Fruit fly (Drosophila melanogaster) whole organism, embryonic: ENCODE data around the gene Ugt35E2.

Experiments
- B-H1 ChIP-seq: fragments of 200-800 bp; sonication (Bioruptor generic); IDR thresholded peaks from 3 replicates; pipeline ENCODE4 v1.3.6; 2022; ENCODE audit warnings: missing biosample characterization, missing genetic modification characterization
- CG10267 ChIP-seq: fragments of 200-800 bp; sonication (Bioruptor generic); optimal IDR thresholded peaks from 2 replicates; lab custom pipeline; 2018; ENCODE audit warnings: missing biosample characterization, mild to moderate bottlenecking, missing genetic modification characterization, moderate library complexity
- CG11085 ChIP-seq: fragments of 200-800 bp; sonication (Bioruptor generic); IDR thresholded peaks from 2 replicates; pipeline ENCODE4 v1.3.6; 2022; ENCODE audit warnings: missing biosample characterization, missing genetic modification characterization
- CG12071 ChIP-seq: fragments of 200-800 bp; sonication (Bioruptor generic); optimal IDR thresholded peaks from 3 replicates; lab custom pipeline; 2018; ENCODE audit warnings: missing biosample characterization, mild to moderate bottlenecking, missing genetic modification characterization
- CG13123 ChIP-seq: fragments of 200-800 bp; sonication (Bioruptor generic); optimal IDR thresholded peaks from 2 replicates; lab custom pipeline; 2016; ENCODE audit warnings: missing biosample characterization, missing genetic modification characterization
- CG13894 ChIP-seq: fragments of 200-800 bp; sonication (Bioruptor generic); optimal IDR thresholded peaks from 3 replicates; lab custom pipeline; 2018; ENCODE audit warnings: missing biosample characterization, mild to moderate bottlenecking, missing genetic modification characterization, moderate library complexity
- CG16813 ChIP-seq: fragments of 200-800 bp; sonication (Bioruptor generic); IDR thresholded peaks from 3 replicates; pipeline ENCODE4 v1.3.6; 2022; ENCODE audit warnings: missing biosample characterization, missing genetic modification characterization; ENCODE audit not compliant: partially characterized antibody
- CG2199 ChIP-seq: fragments of 200-800 bp; sonication (Bioruptor generic); IDR thresholded peaks from 3 replicates; pipeline ENCODE4 v1.3.6; 2022; ENCODE audit warnings: missing biosample characterization, missing genetic modification characterization
- CG2889 ChIP-seq: fragments of 200-800 bp; sonication (Bioruptor generic); IDR thresholded peaks from 3 replicates; pipeline ENCODE4 v1.3.6; 2022; ENCODE audit warnings: missing biosample characterization, missing genetic modification characterization
- CG30403 ChIP-seq: fragments of 200-800 bp; sonication (Bioruptor generic); optimal IDR thresholded peaks from 3 replicates; lab custom pipeline; 2016; ENCODE audit warnings: missing biosample characterization, missing genetic modification characterization
- CG31224 ChIP-seq: fragments of 200-800 bp; sonication (Bioruptor generic); IDR thresholded peaks from 2 replicates; pipeline ENCODE4 v1.3.6; 2022; ENCODE audit warnings: missing biosample characterization, missing genetic modification characterization
- CG34224 ChIP-seq: fragments of 200-800 bp; sonication (Bioruptor generic); IDR thresholded peaks from 3 replicates; pipeline ENCODE4 v1.3.6; 2022; ENCODE audit warnings: missing biosample characterization, missing genetic modification characterization; ENCODE audit not compliant: partially characterized antibody
- CG3726 ChIP-seq: fragments of 200-800 bp; sonication (Bioruptor generic); IDR thresholded peaks from 3 replicates; pipeline ENCODE4, ENCODE4 v1.3.6; 2022; ENCODE audit warnings: missing biosample characterization, missing genetic modification characterization
- CG43689 ChIP-seq: fragments of 200-800 bp; sonication (Bioruptor generic); IDR thresholded peaks from 2 replicates; pipeline ENCODE4 v1.3.6; 2022; ENCODE audit warnings: missing biosample characterization, missing genetic modification characterization
- CG5180 ChIP-seq: fragments of 200-800 bp; sonication (Bioruptor generic); optimal IDR thresholded peaks from 3 replicates; lab custom pipeline; 2017; ENCODE audit warnings: missing biosample characterization, missing genetic modification characterization, mild to moderate bottlenecking, moderate library complexity, missing genetic modification reagents
- CG5953 ChIP-seq: fragments of 200-800 bp; sonication (Bioruptor generic); IDR thresholded peaks from 2 replicates; pipeline ENCODE4 v1.3.6; 2022; ENCODE audit warnings: missing biosample characterization, missing genetic modification characterization
- CG6813 ChIP-seq: fragments of 200-800 bp; sonication (Bioruptor generic); optimal IDR thresholded peaks from 2 replicates; lab custom pipeline; 2017; ENCODE audit warnings: missing biosample characterization, missing genetic modification characterization, mild to moderate bottlenecking, moderate library complexity, missing genetic modification reagents
- CG7372 ChIP-seq: fragments of 200-800 bp; sonication (Bioruptor generic); IDR thresholded peaks from 2 replicates; pipeline ENCODE4 v1.3.6; 2022; ENCODE audit warnings: missing biosample characterization, missing genetic modification characterization
- CG7839 ChIP-seq: fragments of 200-800 bp; sonication (Bioruptor generic); optimal IDR thresholded peaks from 3 replicates; lab custom pipeline; 2018; ENCODE audit warnings: missing biosample characterization, mild to moderate bottlenecking, missing genetic modification characterization, moderate library complexity
- CG8478 ChIP-seq: fragments of >200 bp; optimal IDR thresholded peaks from 2 replicates; lab custom pipeline; 2018
- CG9817 ChIP-seq: fragments of 200-800 bp; sonication (Bioruptor generic); optimal IDR thresholded peaks from 2 replicates; lab custom pipeline; 2018; ENCODE audit warnings: missing biosample characterization, mild to moderate bottlenecking, missing genetic modification characterization, moderate library complexity
- Dref ChIP-seq: fragments of 200-800 bp; sonication (Bioruptor generic); IDR thresholded peaks from 2 replicates; pipeline ENCODE4 v1.3.6; 2022; ENCODE audit warnings: missing biosample characterization, missing genetic modification characterization
- Elba2 ChIP-seq: fragments of 200-800 bp; sonication (Bioruptor generic); optimal IDR thresholded peaks from 3 replicates; lab custom pipeline; 2016; ENCODE audit warnings: missing biosample characterization, missing genetic modification characterization
- Ets97D ChIP-seq: fragments of 200-800 bp; sonication (Bioruptor generic); optimal IDR thresholded peaks from 3 replicates; lab custom pipeline; 2016; ENCODE audit warnings: missing biosample characterization, missing genetic modification characterization
- GATAe ChIP-seq: fragments of 200-800 bp; sonication (Bioruptor generic); conservative IDR thresholded peaks from 2 replicates; pipeline ENCODE4 v1.3.6; 2022; ENCODE audit warnings: missing biosample characterization, missing genetic modification characterization
- Hand ChIP-seq: fragments of 200-800 bp; sonication (Bioruptor generic); optimal IDR thresholded peaks from 2 replicates; lab custom pipeline; 2017; ENCODE audit warnings: mild to moderate bottlenecking, missing biosample characterization, missing genetic modification reagents, missing genetic modification characterization
- HmgZ ChIP-seq: fragments of 200-800 bp; sonication (Bioruptor generic); optimal IDR thresholded peaks from 2 replicates; lab custom pipeline; 2018; ENCODE audit warnings: missing biosample characterization, mild to moderate bottlenecking, missing genetic modification characterization
- Jarid2 ChIP-seq: fragments of 200-800 bp; sonication (Bioruptor generic); optimal IDR thresholded peaks from 3 replicates; lab custom pipeline; 2017; ENCODE audit warnings: mild to moderate bottlenecking, missing biosample characterization, missing genetic modification reagents, missing genetic modification characterization
- Kr ChIP-seq: fragments of 200-800 bp; sonication (Bioruptor generic); optimal IDR thresholded peaks from 2 replicates; lab custom pipeline; 2017; ENCODE audit warnings: missing biosample characterization, mild to moderate bottlenecking, missing genetic modification characterization
- Mrtf ChIP-seq: fragments of 200-800 bp; sonication (Bioruptor generic); IDR thresholded peaks from 3 replicates; pipeline ENCODE4 v1.3.6; 2022; ENCODE audit warnings: missing biosample characterization, missing genetic modification characterization
- NfI ChIP-seq: fragments of 200-800 bp; sonication (Bioruptor generic); optimal IDR thresholded peaks from 3 replicates; lab custom pipeline; 2018; ENCODE audit warnings: missing biosample characterization, mild to moderate bottlenecking, missing genetic modification characterization, moderate library complexity
- Oaz ChIP-seq: fragments of 200-800 bp; sonication (Bioruptor generic); IDR thresholded peaks from 2 replicates; pipeline ENCODE4 v1.3.6; 2022; ENCODE audit warnings: missing biosample characterization, missing genetic modification characterization
- Poxn ChIP-seq: fragments of 200-800 bp; sonication (Bioruptor generic); IDR thresholded peaks from 2 replicates; pipeline ENCODE4 v1.3.6; 2022; ENCODE audit warnings: missing biosample characterization, missing genetic modification characterization
- Ravus ChIP-seq: fragments of 200-800 bp; sonication (Bioruptor generic); IDR thresholded peaks from 2 replicates; pipeline ENCODE4 v1.3.6; 2022; ENCODE audit warnings: missing biosample characterization, missing genetic modification characterization
- Spps ChIP-seq: fragments of 200-800 bp; sonication (Bioruptor generic); optimal IDR thresholded peaks from 2 replicates; lab custom pipeline; 2018; ENCODE audit warnings: missing biosample characterization, mild to moderate bottlenecking, missing genetic modification characterization
- Stat92E ChIP-seq, 3 experiments: fragments of >200 bp in 2 of 3; fragments of 200-800 bp in 1 of 3; sonication (Bioruptor generic) in 1 of 3; optimal IDR thresholded peaks; 2 replicates each; lab custom pipeline; 2017 to 2019; ENCODE audit warnings: missing biosample characterization in 3 of 3, missing genetic modification characterization in 3 of 3, mild to moderate bottlenecking in 1 of 3, moderate library complexity in 1 of 3
- dati ChIP-seq: fragments of 200-800 bp; sonication (Bioruptor generic); IDR thresholded peaks from 2 replicates; pipeline ENCODE4 v1.3.6; 2022; ENCODE audit warnings: missing biosample characterization, missing genetic modification characterization
- dpn ChIP-seq, 2 experiments: fragments of 200-800 bp; sonication (Bioruptor generic); optimal IDR thresholded peaks; 3 replicates each; lab custom pipeline; 2016; ENCODE audit warnings: missing biosample characterization in 2 of 2, missing genetic modification characterization in 2 of 2
- eyg ChIP-seq: fragments of 200-800 bp; sonication (Bioruptor generic); optimal IDR thresholded peaks from 3 replicates; lab custom pipeline; 2016; ENCODE audit warnings: missing biosample characterization, missing genetic modification characterization
- fd96Cb ChIP-seq: fragments of 200-800 bp; sonication (Bioruptor generic); optimal IDR thresholded peaks from 2 replicates; lab custom pipeline; 2018; ENCODE audit warnings: missing biosample characterization, mild to moderate bottlenecking, missing genetic modification characterization, moderate library complexity
- gce ChIP-seq: fragments of 200-800 bp; sonication (Bioruptor generic); IDR thresholded peaks from 3 replicates; pipeline ENCODE4 v1.3.6; 2022; ENCODE audit warnings: missing biosample characterization, missing genetic modification characterization
- org-1 ChIP-seq: fragments of 200-800 bp; sonication (Bioruptor generic); optimal IDR thresholded peaks from 2 replicates; lab custom pipeline; 2017; ENCODE audit warnings: missing biosample characterization, missing genetic modification characterization
- p53 ChIP-seq: fragments of 200-800 bp; sonication (Bioruptor generic); optimal IDR thresholded peaks from 2 replicates; lab custom pipeline; 2016; ENCODE audit warnings: missing biosample characterization, missing genetic modification characterization
- pb ChIP-seq: fragments of 200-800 bp; sonication (Bioruptor generic); optimal IDR thresholded peaks from 3 replicates; lab custom pipeline; 2016; ENCODE audit warnings: missing biosample characterization, missing genetic modification characterization
- row ChIP-seq: fragments of 200-800 bp; sonication (Bioruptor generic); IDR thresholded peaks from 3 replicates; pipeline ENCODE4 v1.3.6; 2022; ENCODE audit warnings: missing biosample characterization, missing genetic modification characterization
- schlank ChIP-seq: fragments of 200-800 bp; sonication (Bioruptor generic); optimal IDR thresholded peaks from 2 replicates; lab custom pipeline; 2018; ENCODE audit warnings: missing biosample characterization, mild to moderate bottlenecking, missing genetic modification characterization
- shn ChIP-seq: fragments of 200-800 bp; sonication (Bioruptor generic); optimal IDR thresholded peaks from 3 replicates; lab custom pipeline; 2016; ENCODE audit warnings: missing biosample characterization, missing genetic modification characterization
- ssp ChIP-seq: fragments of 200-800 bp; sonication (Bioruptor generic); IDR thresholded peaks from 2 replicates; pipeline ENCODE4 v1.3.6; 2022; ENCODE audit warnings: missing biosample characterization, missing genetic modification characterization
- tin ChIP-seq: fragments of 200-800 bp; sonication (Bioruptor generic); optimal IDR thresholded peaks from 3 replicates; lab custom pipeline; 2016; ENCODE audit warnings: missing biosample characterization, missing genetic modification characterization
- ttk ChIP-seq: fragments of 200-800 bp; sonication (Bioruptor generic); IDR thresholded peaks from 2 replicates; pipeline ENCODE4 v2.1.2; 2022; ENCODE audit warnings: missing biosample characterization, missing genetic modification characterization
- wek ChIP-seq: fragments of 200-800 bp; sonication (Bioruptor generic); optimal IDR thresholded peaks from 3 replicates; lab custom pipeline; 2018; ENCODE audit warnings: missing biosample characterization, mild to moderate bottlenecking, missing genetic modification characterization, moderate library complexity

Gene Ugt35E2

dm6 chr3R:11216156-11216630 lies 48.4 kb upstream of the Ugt35E2 start, which contains the start of the genes RpS25 and CG4820 (continued):
- peak; percentile 93 for TF ChIP-seq schlank (tag; lab: Kevin White, UChicago)
- TF ChIP-seq fd96Cb (tag; lab: Kevin White, UChicago) = peak; percentile 73
- peak; percentile 82 for TF ChIP-seq Mrtf (GFP tag; lab: Robert Waterston, UW)
- peak; percentile 82 for TF ChIP-seq CG13123 (GFP tag; lab: Kevin White, UChicago)
- TF ChIP-seq dpn (GFP tag; optimal IDR thresholded peaks at IDR 0.05; lab: Kevin White, UChicago) = peak; percentile 80 to 94
- peak; percentile 84 for TF ChIP-seq tin (GFP tag; lab: Kevin White, UChicago)
- no peak for TF ChIP-seq CG3726
- TF ChIP-seq CG5953 (GFP tag; lab: Robert Waterston, UW) = peak; percentile 78; the same call in 1 of the 2 replicates
- peak; percentile 96 for TF ChIP-seq NfI (GFP tag; lab: Kevin White, UChicago)
- TF ChIP-seq row = peak; percentile 73
- no peak for TF ChIP-seq CG8478 (lab: Kevin White, UChicago)
- TF ChIP-seq ssp = peak; percentile 72
- peak; percentile 94 for TF ChIP-seq CG12071 (GFP tag; lab: Kevin White, UChicago)
- TF ChIP-seq CG13894 (tag; lab: Kevin White, UChicago) = peak; percentile 83
- peak; percentile 100 for TF ChIP-seq Ets97D
- TF ChIP-seq shn = peak; percentile 94
- TF ChIP-seq CG5180 = peak; percentile 81
- peak; percentile 92 for TF ChIP-seq CG6813 (GFP tag; lab: Kevin White, UChicago)
- TF ChIP-seq dati = peak; percentile 84
- peak; percentile 85 for TF ChIP-seq CG30403 (GFP tag; lab: Kevin White, UChicago)
- peak; percentile 79 for TF ChIP-seq CG43689
- TF ChIP-seq Poxn = no peak; the same call in 1 of the 2 replicates
- peak; percentile 75 for TF ChIP-seq Jarid2 (GFP tag; lab: Kevin White, UChicago)
- peak; percentile 82 for TF ChIP-seq CG7372 (GFP tag; lab: Robert Waterston, UW)
- TF ChIP-seq Oaz (GFP tag; lab: Robert Waterston, UW) = peak; percentile 81
- TF ChIP-seq wek (GFP tag; lab: Kevin White, UChicago) = peak; percentile 92
- peak; percentile 85 for TF ChIP-seq ttk (GFP tag; lab: Robert Waterston, UW)
- TF ChIP-seq CG2889 = 0 out of 3 replicates have a peak, but pooled peaks have one; percentile 21
- TF ChIP-seq CG34224 (GFP tag; lab: Robert Waterston, UW) = peak; percentile 88
- TF ChIP-seq Stat92E (GFP tag; optimal IDR thresholded peaks at IDR 0.05; lab: Kevin White, UChicago) = peak in 1 of 3 experiments; percentile 66
- peak; percentile 70 for TF ChIP-seq GATAe (GFP tag; lab: Robert Waterston, UW)
- TF ChIP-seq CG2199 (GFP tag; lab: Robert Waterston, UW) = 0 out of 3 replicates have a peak, but pooled peaks have one; percentile 10
- peak; percentile 86 for TF ChIP-seq CG7839 (tag; lab: Kevin White, UChicago)
- peak; percentile 78 for TF ChIP-seq Dref (GFP tag; lab: Robert Waterston, UW)
- TF ChIP-seq CG11085 = peak; percentile 82
- peak; percentile 69; the same call in 2 of the 3 replicates for TF ChIP-seq B-H1
- TF ChIP-seq Spps (tag; lab: Kevin White, UChicago) = peak; percentile 78
- peak; percentile 77 for TF ChIP-seq CG31224 (GFP tag; lab: Robert Waterston, UW)
- TF ChIP-seq Hand = peak; percentile 81
- peak; percentile 93 for TF ChIP-seq pb (GFP tag; lab: Kevin White, UChicago)
- TF ChIP-seq gce = peak; percentile 86; the same call in 2 of the 3 replicates
- peak; percentile 72 for TF ChIP-seq Kr (GFP tag; lab: Kevin White, UChicago)
- peak; percentile 87 for TF ChIP-seq CG16813 (GFP tag; lab: Robert Waterston, UW)
- TF ChIP-seq eyg (GFP tag; lab: Kevin White, UChicago) = peak; percentile 94
- peak; percentile 93 for TF ChIP-seq org-1 (GFP tag; lab: Kevin White, UChicago)
- peak; percentile 15 for TF ChIP-seq Ravus (GFP tag; lab: Robert Waterston, UW)
- peak; percentile 89 for TF ChIP-seq CG10267 (tag; lab: Kevin White, UChicago)
- peak; percentile 52 for TF ChIP-seq Elba2 (GFP tag; lab: Kevin White, UChicago)
- TF ChIP-seq CG9817 = peak; percentile 85
- TF ChIP-seq p53 = peak; percentile 93
- TF ChIP-seq HmgZ (tag; lab: Kevin White, UChicago) = peak; percentile 92
